Fruit fly (Drosophila melanogaster) whole organism, embryonic: Measurements from ENCODE around the gene Sfp33A3.
A peak's percentile ranks its signal among the peaks of the same experiment; 100 is the strongest.

Experiments
- Atf6 ChIP-seq: fragments of 200-800 bp; sonication (Bioruptor generic); IDR thresholded peaks from 2 replicates; pipeline ENCODE4 v1.3.6; 2022; ENCODE audit warnings: missing biosample characterization, missing genetic modification characterization
- CG10654 ChIP-seq: fragments of 200-800 bp; sonication (Bioruptor generic); optimal IDR thresholded peaks from 2 replicates; lab custom pipeline; 2016; ENCODE audit warnings: missing biosample characterization, missing genetic modification characterization
- CG11723 ChIP-seq: fragments of 200-800 bp; sonication (Bioruptor generic); optimal IDR thresholded peaks from 2 replicates; lab custom pipeline; 2017; ENCODE audit warnings: missing biosample characterization, mild to moderate bottlenecking, missing genetic modification characterization
- CG12104 ChIP-seq: fragments of 200-800 bp; sonication (Bioruptor generic); optimal IDR thresholded peaks from 3 replicates; lab custom pipeline; 2016; ENCODE audit warnings: missing biosample characterization, missing genetic modification characterization
- CG12391 ChIP-seq: fragments of 200-800 bp; sonication (Bioruptor generic); optimal IDR thresholded peaks from 3 replicates; lab custom pipeline; 2018; ENCODE audit warnings: missing biosample characterization, mild to moderate bottlenecking, missing genetic modification characterization, moderate library complexity
- CG13775 ChIP-seq: fragments of 200-800 bp; sonication (Bioruptor generic); optimal IDR thresholded peaks from 3 replicates; lab custom pipeline; 2017; ENCODE audit warnings: missing biosample characterization, mild to moderate bottlenecking, missing genetic modification characterization
- CG15514 ChIP-seq: fragments of 200-800 bp; sonication (Bioruptor generic); optimal IDR thresholded peaks from 3 replicates; lab custom pipeline; 2017; ENCODE audit warnings: missing biosample characterization, missing genetic modification characterization, mild to moderate bottlenecking, moderate library complexity, missing genetic modification reagents
- CG17359 ChIP-seq: fragments of 200-800 bp; sonication (Bioruptor generic); optimal IDR thresholded peaks from 3 replicates; lab custom pipeline; 2018; ENCODE audit warnings: missing biosample characterization, mild to moderate bottlenecking, missing genetic modification characterization, moderate library complexity
- CG17361 ChIP-seq: fragments of 200-800 bp; sonication (Bioruptor generic); IDR thresholded peaks from 3 replicates; pipeline ENCODE4 v1.3.6; 2022; ENCODE audit warnings: missing biosample characterization, missing genetic modification characterization
- CG31441 ChIP-seq: fragments of 200-800 bp; sonication (Bioruptor generic); IDR thresholded peaks from 2 replicates; pipeline ENCODE4 v1.3.6; 2022; ENCODE audit warnings: missing biosample characterization, missing genetic modification characterization
- CG32532 ChIP-seq: fragments of 200-800 bp; sonication (Bioruptor generic); IDR thresholded peaks from 2 replicates; pipeline ENCODE4 v1.3.6; 2022; ENCODE audit warnings: missing biosample characterization, missing genetic modification characterization
- CG3838 ChIP-seq: fragments of 200-800 bp; sonication (Bioruptor generic); optimal IDR thresholded peaks from 3 replicates; lab custom pipeline; 2016; ENCODE audit warnings: missing biosample characterization, missing genetic modification characterization
- CG6765 ChIP-seq: fragments of 200-800 bp; sonication (Bioruptor generic); optimal IDR thresholded peaks from 3 replicates; lab custom pipeline; 2017; ENCODE audit warnings: missing biosample characterization, mild to moderate bottlenecking, missing genetic modification characterization
- CG8281 ChIP-seq: fragments of 200-800 bp; sonication (Bioruptor generic); optimal IDR thresholded peaks from 2 replicates; lab custom pipeline; 2018; ENCODE audit warnings: missing biosample characterization, mild to moderate bottlenecking, missing genetic modification characterization, moderate library complexity
- CG8290 ChIP-seq, 3 experiments: fragments of 200-800 bp; sonication (Bioruptor generic); optimal IDR thresholded peaks; 2 replicates each; lab custom pipeline; 2016 to 2019; ENCODE audit warnings: missing biosample characterization in 3 of 3, missing genetic modification characterization in 3 of 3, mild to moderate bottlenecking in 2 of 3, moderate library complexity in 1 of 3
- CG8924 ChIP-seq: fragments of 200-800 bp; optimal IDR thresholded peaks from 3 replicates; lab custom pipeline; 2019; ENCODE audit warnings: missing biosample characterization, mild to moderate bottlenecking, missing genetic modification characterization, moderate library complexity
- CG9797 ChIP-seq: fragments of 200-800 bp; sonication (Bioruptor generic); optimal IDR thresholded peaks from 3 replicates; lab custom pipeline; 2018; ENCODE audit warnings: missing biosample characterization, mild to moderate bottlenecking, missing genetic modification characterization
- CG9817 ChIP-seq: fragments of 200-800 bp; sonication (Bioruptor generic); optimal IDR thresholded peaks from 2 replicates; lab custom pipeline; 2018; ENCODE audit warnings: missing biosample characterization, mild to moderate bottlenecking, missing genetic modification characterization, moderate library complexity
- Dad ChIP-seq: fragments of 200-800 bp; sonication (Bioruptor generic); optimal IDR thresholded peaks from 3 replicates; lab custom pipeline; 2016; ENCODE audit warnings: missing biosample characterization, missing genetic modification characterization
- Deaf1 ChIP-seq: fragments of 200-800 bp; optimal IDR thresholded peaks from 3 replicates; lab custom pipeline; 2019; ENCODE audit warnings: missing biosample characterization, mild to moderate bottlenecking, missing genetic modification characterization, moderate library complexity
- Ets97D ChIP-seq: fragments of 200-800 bp; sonication (Bioruptor generic); optimal IDR thresholded peaks from 3 replicates; lab custom pipeline; 2016; ENCODE audit warnings: missing biosample characterization, missing genetic modification characterization
- Fer3 ChIP-seq: fragments of 200-800 bp; sonication (Bioruptor generic); optimal IDR thresholded peaks from 2 replicates; lab custom pipeline; 2018; ENCODE audit warnings: missing biosample characterization, mild to moderate bottlenecking, missing genetic modification characterization, moderate library complexity
- Lhr ChIP-seq: fragments of 200-800 bp; sonication (Bioruptor generic); optimal IDR thresholded peaks from 3 replicates; lab custom pipeline; 2017; ENCODE audit warnings: mild to moderate bottlenecking, missing biosample characterization, missing genetic modification reagents, missing genetic modification characterization
- NFAT ChIP-seq: fragments of 200-800 bp; sonication (Bioruptor generic); IDR thresholded peaks from 2 replicates; pipeline ENCODE4 v1.3.6; 2022; ENCODE audit warnings: missing biosample characterization, missing genetic modification characterization
- Nf-YB ChIP-seq: fragments of 200-800 bp; sonication (Bioruptor generic); optimal IDR thresholded peaks from 3 replicates; lab custom pipeline; 2019; ENCODE audit warnings: missing biosample characterization, mild to moderate bottlenecking, missing genetic modification characterization, moderate library complexity
- Six4 ChIP-seq: fragments of 200-800 bp; sonication (Bioruptor generic); optimal IDR thresholded peaks from 2 replicates; lab custom pipeline; 2016; ENCODE audit warnings: missing biosample characterization, missing genetic modification characterization
- aop ChIP-seq: fragments of 200-800 bp; sonication (Bioruptor generic); IDR thresholded peaks from 2 replicates; pipeline ENCODE4 v1.3.6; 2022; ENCODE audit warnings: missing biosample characterization, missing genetic modification characterization
- chinmo ChIP-seq: fragments of 200-800 bp; sonication (Bioruptor generic); IDR thresholded peaks from 4 replicates; pipeline ENCODE4 v1.3.6; 2022; ENCODE audit warnings: missing biosample characterization, missing genetic modification characterization; ENCODE audit not compliant: partially characterized antibody
- dan ChIP-seq: fragments of 200-800 bp; sonication (Bioruptor generic); IDR thresholded peaks from 2 replicates; pipeline ENCODE4 v1.3.6; 2022; ENCODE audit warnings: missing biosample characterization, missing genetic modification characterization
- gt ChIP-seq: fragments of 200-800 bp; sonication (Bioruptor generic); IDR thresholded peaks from 2 replicates; pipeline ENCODE4 v1.3.6; 2022; ENCODE audit warnings: missing biosample characterization, missing genetic modification characterization
- hb ChIP-seq: fragments of 200-800 bp; sonication (Bioruptor generic); IDR thresholded peaks from 3 replicates; pipeline ENCODE4 v1.3.6; 2022; ENCODE audit warnings: missing biosample characterization, missing genetic modification characterization; ENCODE audit not compliant: partially characterized antibody
- her ChIP-seq: fragments of 200-800 bp; sonication (Bioruptor generic); optimal IDR thresholded peaks from 2 replicates; lab custom pipeline; 2016; ENCODE audit warnings: missing biosample characterization, missing genetic modification characterization
- hkb ChIP-seq, 2 experiments: fragments of 200-800 bp in 1 of 2; fragments of >200 bp in 1 of 2; sonication (Bioruptor generic) in 1 of 2; IDR thresholded peaks in 1 of 2; optimal IDR thresholded peaks in 1 of 2; 2 replicates each; pipeline versions ENCODE4 v1.3.6 to Lab custom; 2017 to 2022; ENCODE audit warnings: missing biosample characterization in 1 of 2, missing genetic modification characterization in 1 of 2
- jigr1 ChIP-seq: fragments of 200-800 bp; sonication (Bioruptor generic); IDR thresholded peaks from 3 replicates; pipeline ENCODE4 v1.3.6; 2022; ENCODE audit warnings: missing biosample characterization, missing genetic modification characterization
- knrl ChIP-seq: fragments of 200-800 bp; sonication (Bioruptor generic); IDR thresholded peaks from 3 replicates; pipeline ENCODE4 v1.3.6; 2022; ENCODE audit warnings: missing biosample characterization, missing genetic modification characterization; ENCODE audit not compliant: partially characterized antibody
- lab ChIP-seq: fragments of 200-800 bp; sonication (Bioruptor generic); optimal IDR thresholded peaks from 3 replicates; lab custom pipeline; 2017; ENCODE audit warnings: missing biosample characterization, missing genetic modification characterization, mild to moderate bottlenecking, moderate library complexity, missing genetic modification reagents
- lbe ChIP-seq: fragments of 200-800 bp; sonication (Bioruptor generic); optimal IDR thresholded peaks from 2 replicates; lab custom pipeline; 2016; ENCODE audit warnings: missing biosample characterization, mild to moderate bottlenecking, missing genetic modification characterization
- lov ChIP-seq, 2 experiments: fragments of 200-800 bp in 1 of 2; fragments of >200 bp in 1 of 2; sonication (Bioruptor generic) in 1 of 2; IDR thresholded peaks in 1 of 2; optimal IDR thresholded peaks in 1 of 2; 2 replicates in 1 of 2; 3 replicates in 1 of 2; pipeline versions ENCODE4 v1.3.6 to Lab custom; 2017 to 2022; ENCODE audit warnings: missing biosample characterization in 1 of 2, missing genetic modification characterization in 1 of 2
- mam ChIP-seq: fragments of 200-800 bp; sonication (Bioruptor generic); optimal IDR thresholded peaks from 3 replicates; lab custom pipeline; 2016; ENCODE audit warnings: missing biosample characterization, missing genetic modification characterization
- nerfin-2 ChIP-seq: fragments of 200-800 bp; sonication (Bioruptor generic); IDR thresholded peaks from 2 replicates; pipeline ENCODE4 v1.3.6; 2022; ENCODE audit warnings: missing biosample characterization, missing genetic modification characterization; ENCODE audit not compliant: partially characterized antibody
- nom ChIP-seq: fragments of 200-800 bp; sonication (Bioruptor generic); optimal IDR thresholded peaks from 2 replicates; lab custom pipeline; 2017; ENCODE audit warnings: missing biosample characterization, missing genetic modification characterization, mild to moderate bottlenecking, moderate library complexity, missing genetic modification reagents
- pita ChIP-seq: fragments of 200-800 bp; sonication (Bioruptor generic); optimal IDR thresholded peaks from 2 replicates; lab custom pipeline; 2017; ENCODE audit warnings: missing biosample characterization, mild to moderate bottlenecking, missing genetic modification characterization
- pros ChIP-seq: fragments of 200-800 bp; sonication (Bioruptor generic); optimal IDR thresholded peaks from 3 replicates; lab custom pipeline; 2019; ENCODE audit warnings: missing biosample characterization, mild to moderate bottlenecking, missing genetic modification characterization, moderate library complexity
- so ChIP-seq: fragments of 200-800 bp; sonication (Bioruptor generic); IDR thresholded peaks from 3 replicates; pipeline ENCODE4 v1.3.6; 2022; ENCODE audit warnings: missing biosample characterization, missing genetic modification characterization
- zfh1 ChIP-seq: fragments of 200-800 bp; sonication (Bioruptor generic); IDR thresholded peaks from 3 replicates; pipeline ENCODE4 v1.3.6; 2022; ENCODE audit warnings: missing biosample characterization, missing genetic modification characterization

Gene Sfp33A3

DNA sequence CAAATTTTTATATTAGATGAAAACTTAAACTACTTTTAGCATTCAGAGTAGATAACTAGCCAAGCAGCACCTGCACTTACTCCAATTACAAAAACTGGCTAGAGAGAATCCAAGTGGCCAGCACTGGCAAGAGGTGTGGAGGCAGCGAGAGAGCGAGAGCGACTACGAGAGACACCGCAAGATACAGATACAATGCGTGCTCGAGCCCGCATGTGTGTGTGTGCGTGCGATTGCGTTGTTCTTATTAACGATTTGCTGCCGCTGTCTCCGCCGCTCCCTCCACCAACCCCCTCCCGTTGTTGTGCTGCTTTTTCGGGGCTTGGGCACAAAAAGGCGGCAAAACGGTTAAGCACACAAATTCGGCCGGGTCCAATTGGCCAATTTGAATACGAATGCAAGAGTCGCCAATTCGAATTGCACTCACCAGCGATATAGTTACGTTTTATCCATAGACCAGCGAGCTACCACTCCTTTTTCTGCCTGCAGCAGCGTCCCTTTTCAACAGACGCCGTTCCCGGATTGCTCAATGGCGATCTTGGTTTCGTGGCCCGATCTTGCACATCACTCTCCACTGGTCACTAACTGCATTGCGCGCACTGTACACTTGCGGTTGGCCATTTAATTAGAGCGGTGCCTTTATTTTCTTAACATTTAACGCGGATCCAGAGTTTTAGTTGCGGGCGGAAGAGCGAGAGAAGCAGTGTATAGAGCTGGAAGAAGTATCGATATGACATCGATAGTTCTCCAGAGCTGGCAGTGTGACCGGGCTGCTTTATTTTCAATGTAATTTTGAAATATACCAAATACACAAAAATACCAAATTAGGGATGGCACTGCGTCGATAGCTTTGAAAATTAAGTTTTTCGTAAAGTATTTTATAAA, 30.8 kb upstream of the Sfp33A3 start, which contains the start of gene crol (continued):
- TF ChIP-seq Ets97D (GFP tag; lab: Kevin White, UChicago) (peak; percentile 81), lov (optimal IDR thresholded peaks at IDR 0.05; lab: Kevin White, UChicago) (no peak), lov (GFP tag; IDR thresholded peaks at IDR 0.05; lab: Robert Waterston, UW) (no peak), her (GFP tag; lab: Kevin White, UChicago) (no peak), mam (GFP tag; lab: Kevin White, UChicago) (peak; percentile 1), Nf-YB (GFP tag; lab: Kevin White, UChicago) (peak; percentile 36), CG12104 (GFP tag; lab: Kevin White, UChicago) (no peak), CG8281 (no peak), nom (peak; percentile 66), CG10654 (no peak), knrl (GFP tag; lab: Robert Waterston, UW) (peak; percentile 81), hkb (optimal IDR thresholded peaks at IDR 0.05; lab: Kevin White, UChicago) (no peak), hkb (GFP tag; IDR thresholded peaks at IDR 0.05; lab: Robert Waterston, UW) (peak; percentile 28; the same call in 1 of the 2 replicates), lbe (GFP tag; lab: Kevin White, UChicago) (no peak), Six4 (GFP tag; lab: Kevin White, UChicago) (no peak), hb (GFP tag; lab: Robert Waterston, UW) (peak; percentile 67; the same call in 2 of the 3 replicates), CG17359 (no peak), jigr1 (GFP tag; lab: Robert Waterston, UW) (no peak; the same call in 2 of the 3 replicates), CG6765 (GFP tag; lab: Kevin White, UChicago) (no peak), nerfin-2 (GFP tag; lab: Robert Waterston, UW) (peak; percentile 62; the same call in 1 of the 2 replicates), CG17361 (peak; percentile 44; the same call in 1 of the 3 replicates), Deaf1 (tag; lab: Kevin White, UChicago) (peak; percentile 93), pros (peak; percentile 89), aop (peak; percentile 38; the same call in 1 of the 2 replicates), CG9817 (tag; lab: Kevin White, UChicago) (peak; percentile 17), zfh1 (GFP tag; lab: Robert Waterston, UW) (0 out of 3 replicates have a peak, but pooled peaks have one; percentile 10), CG11723 (GFP tag; lab: Kevin White, UChicago) (no peak), so (GFP tag; lab: Robert Waterston, UW) (0 out of 3 replicates have a peak, but pooled peaks have one; percentile 15), Fer3 (no peak), CG8924 (tag; lab: Kevin White, UChicago) (peak; percentile 42), Lhr (peak; percentile 83), Atf6 (GFP tag; lab: Robert Waterston, UW) (0 out of 2 replicates have a peak, but pooled peaks have one; percentile 16), Dad (GFP tag; lab: Kevin White, UChicago) (peak; percentile 15), CG8290 (GFP tag; optimal IDR thresholded peaks at IDR 0.05; lab: Kevin White, UChicago) (no peak), CG8290 (tag; optimal IDR thresholded peaks at IDR 0.05; lab: Kevin White, UChicago) (peak in 1 of 2 experiments; percentile 64), CG9797 (peak; percentile 87), dan (GFP tag; lab: Robert Waterston, UW) (no peak), lab (GFP tag; lab: Kevin White, UChicago) (peak; percentile 7), CG15514 (GFP tag; lab: Kevin White, UChicago) (peak; percentile 70), CG32532 (GFP tag; lab: Robert Waterston, UW) (peak; percentile 54), CG31441 (GFP tag; lab: Robert Waterston, UW) (peak; percentile 35; the same call in 1 of the 2 replicates), CG13775 (GFP tag; lab: Kevin White, UChicago) (peak; percentile 15), gt (no peak), NFAT (GFP tag; lab: Robert Waterston, UW) (peak; percentile 53; the same call in 1 of the 2 replicates), CG12391 (tag; lab: Kevin White, UChicago) (peak; percentile 55), pita (no peak), chinmo (peak; percentile 92), CG3838 (GFP tag; lab: Kevin White, UChicago) (no peak)
